Fruit fly (Drosophila melanogaster) whole organism, wandering third instar larva: Measurements from ENCODE around the gene CG15643.

Experiments
- Abd-B ChIP-seq: fragments of >200 bp; optimal IDR thresholded peaks from 2 replicates; lab custom pipeline; 2017; ENCODE audit warnings: missing biosample characterization, missing genetic modification characterization
- CG32264 ChIP-seq: fragments of 200-800 bp; sonication (Bioruptor generic); optimal IDR thresholded peaks from 2 replicates; lab custom pipeline; 2016; ENCODE audit warnings: missing biosample characterization, missing genetic modification characterization
- CG9705 ChIP-seq: fragments of 200-800 bp; sonication (Bioruptor generic); optimal IDR thresholded peaks from 2 replicates; lab custom pipeline; 2018; ENCODE audit warnings: missing biosample characterization, mild to moderate bottlenecking, missing genetic modification characterization
- CrebA ChIP-seq: fragments of 200-800 bp; sonication (Bioruptor generic); optimal IDR thresholded peaks from 2 replicates; lab custom pipeline; 2016; ENCODE audit warnings: missing biosample characterization, mild to moderate bottlenecking, missing genetic modification characterization, borderline replicate concordance
- Dfd ChIP-seq: fragments of >200 bp; optimal IDR thresholded peaks from 2 replicates; lab custom pipeline; 2017; ENCODE audit warnings: missing biosample characterization, missing genetic modification characterization
- Dif ChIP-seq: fragments of 200-275, 200-300 bp; sonication (Bioruptor generic); optimal IDR thresholded peaks from 2 replicates; lab custom pipeline; 2018; ENCODE audit warnings: missing biosample characterization, missing genetic modification characterization; ENCODE audit not compliant: partially characterized antibody
- GATAd ChIP-seq: sonication (Bioruptor generic); optimal IDR thresholded peaks from 2 replicates; lab custom pipeline; 2016; ENCODE audit warnings: missing biosample characterization, missing genetic modification characterization
- HLH106 ChIP-seq: fragments of 200-800 bp; optimal IDR thresholded peaks from 3 replicates; lab custom pipeline; 2019; ENCODE audit warnings: missing biosample characterization, mild to moderate bottlenecking, missing genetic modification characterization, moderate library complexity
- Hr78 ChIP-seq: fragments of >200 bp; optimal IDR thresholded peaks from 2 replicates; lab custom pipeline; 2017; ENCODE audit warnings: missing biosample characterization, missing genetic modification characterization
- Hr83 ChIP-seq: fragments of 200-300 bp; sonication (Bioruptor generic); optimal IDR thresholded peaks from 2 replicates; lab custom pipeline; 2016; ENCODE audit warnings: missing biosample characterization, mild to moderate bottlenecking, missing genetic modification characterization, moderate library complexity; ENCODE audit not compliant: poor library complexity, severe bottlenecking
- Jra ChIP-seq: sonication (Bioruptor generic); optimal IDR thresholded peaks from 2 replicates; lab custom pipeline; 2016; ENCODE audit warnings: missing biosample characterization, missing genetic modification characterization
- Mio ChIP-seq: sonication (Bioruptor generic); optimal IDR thresholded peaks from 2 replicates; lab custom pipeline; 2016; ENCODE audit warnings: missing biosample characterization, missing genetic modification characterization
- Myc ChIP-seq: fragments of >200 bp; optimal IDR thresholded peaks from 2 replicates; lab custom pipeline; 2017
- N ChIP-seq: fragments of >200 bp; optimal IDR thresholded peaks from 2 replicates; lab custom pipeline; 2018; ENCODE audit warnings: missing biosample characterization, missing external identifiers, missing genetic modification characterization
- OdsH ChIP-seq: fragments of 200-800 bp; sonication (Bioruptor generic); optimal IDR thresholded peaks from 2 replicates; lab custom pipeline; 2016; ENCODE audit warnings: missing biosample characterization, mild to moderate bottlenecking, missing genetic modification characterization
- Rel ChIP-seq, 2 experiments: fragments of 200-800 bp; sonication (Bioruptor generic) in 1 of 2; optimal IDR thresholded peaks; 2 replicates in 1 of 2; 3 replicates in 1 of 2; lab custom pipeline; 2016 to 2019; ENCODE audit warnings: mild to moderate bottlenecking in 2 of 2, missing biosample characterization in 2 of 2, missing genetic modification characterization in 2 of 2, moderate library complexity in 1 of 2
- Sp1 ChIP-seq: fragments of 200-800 bp; sonication (Bioruptor generic); optimal IDR thresholded peaks from 3 replicates; lab custom pipeline; 2019; ENCODE audit warnings: missing biosample characterization, mild to moderate bottlenecking, missing genetic modification characterization, moderate library complexity
- br ChIP-seq: fragments of 200-800 bp; sonication (Bioruptor generic); optimal IDR thresholded peaks from 2 replicates; lab custom pipeline; 2016; ENCODE audit warnings: missing biosample characterization, missing genetic modification characterization
- brk ChIP-seq: fragments of 200-800 bp; sonication (Bioruptor generic); optimal IDR thresholded peaks from 2 replicates; lab custom pipeline; 2016; ENCODE audit warnings: missing biosample characterization, mild to moderate bottlenecking, missing genetic modification characterization
- dl ChIP-seq, 2 experiments: fragments of 175-275, 200-275 bp in 1 of 2; fragments of 200-275 bp in 1 of 2; sonication (Bioruptor generic); optimal IDR thresholded peaks; lab custom pipeline; 2018; ENCODE audit warnings: mild to moderate bottlenecking in 2 of 2, missing biosample characterization in 2 of 2, missing genetic modification characterization in 2 of 2, moderate library complexity in 2 of 2; ENCODE audit not compliant: partially characterized antibody in 2 of 2, insufficient read depth in 1 of 2
- dmrt93B ChIP-seq: fragments of 200-800 bp; sonication (Bioruptor generic); optimal IDR thresholded peaks from 2 replicates; lab custom pipeline; 2018; ENCODE audit warnings: missing biosample characterization, mild to moderate bottlenecking, missing genetic modification characterization
- dsf ChIP-seq: sonication (Bioruptor generic); optimal IDR thresholded peaks from 2 replicates; lab custom pipeline; 2016; ENCODE audit warnings: missing biosample characterization, missing genetic modification characterization, borderline replicate concordance
- ey ChIP-seq: fragments of 200-800 bp; sonication (Bioruptor generic); optimal IDR thresholded peaks from 2 replicates; lab custom pipeline; 2016; ENCODE audit warnings: missing biosample characterization, missing genetic modification characterization
- foxo ChIP-seq, 2 experiments: fragments of 200-800 bp; sonication (Bioruptor generic); optimal IDR thresholded peaks; 2 replicates in 1 of 2; 3 replicates in 1 of 2; lab custom pipeline; 2016 to 2017; ENCODE audit warnings: missing biosample characterization in 2 of 2, missing genetic modification characterization in 2 of 2
- fru ChIP-seq: fragments of 200-800 bp; sonication (Bioruptor generic); optimal IDR thresholded peaks from 3 replicates; lab custom pipeline; 2016; ENCODE audit warnings: missing biosample characterization, mild to moderate bottlenecking, missing genetic modification characterization
- h ChIP-seq: fragments of 200-800 bp; sonication (Bioruptor generic); optimal IDR thresholded peaks from 3 replicates; lab custom pipeline; 2016; ENCODE audit warnings: missing biosample characterization, mild to moderate bottlenecking, missing genetic modification characterization
- jim ChIP-seq: fragments of 175-275, 200-325 bp; sonication (Bioruptor generic); optimal IDR thresholded peaks from 2 replicates; lab custom pipeline; 2016; ENCODE audit warnings: missing biosample characterization, mild to moderate bottlenecking, missing genetic modification characterization
- lola ChIP-seq: fragments of >200 bp; optimal IDR thresholded peaks from 2 replicates; lab custom pipeline; 2017; ENCODE audit warnings: missing biosample characterization, missing genetic modification characterization
- psq ChIP-seq: fragments of 200-800 bp; sonication (Bioruptor generic); optimal IDR thresholded peaks from 3 replicates; lab custom pipeline; 2017; ENCODE audit warnings: missing biosample characterization, mild to moderate bottlenecking, missing genetic modification characterization, moderate library complexity
- sage ChIP-seq: fragments of 200-800 bp; sonication (Bioruptor generic); optimal IDR thresholded peaks from 2 replicates; lab custom pipeline; 2016; ENCODE audit warnings: missing biosample characterization, mild to moderate bottlenecking, missing genetic modification characterization
- sv ChIP-seq: fragments of 200-800 bp; sonication (Bioruptor generic); optimal IDR thresholded peaks from 3 replicates; lab custom pipeline; 2016; ENCODE audit warnings: missing biosample characterization, missing genetic modification characterization
- tai ChIP-seq: sonication (Bioruptor generic); optimal IDR thresholded peaks from 2 replicates; lab custom pipeline; 2016; ENCODE audit warnings: missing biosample characterization, missing genetic modification characterization
- usp ChIP-seq: fragments of >200 bp; optimal IDR thresholded peaks from 2 replicates; lab custom pipeline; 2017; ENCODE audit warnings: missing biosample characterization, missing genetic modification characterization
- woc ChIP-seq: sonication (Bioruptor generic); optimal IDR thresholded peaks from 2 replicates; lab custom pipeline; 2016; ENCODE audit warnings: missing biosample characterization, mild to moderate bottlenecking, missing genetic modification characterization

Gene CG15643

dm6 chrX:15545467-15546197 lies 26.3 kb downstream of the CG15643 start:
- no peak for TF ChIP-seq dsf (GFP tag; lab: Kevin White, UChicago)
- TF ChIP-seq CrebA = no peak
- TF ChIP-seq GATAd (GFP tag; lab: Kevin White, UChicago) = no peak
- TF ChIP-seq ey (GFP tag; lab: Kevin White, UChicago) = no peak
- TF ChIP-seq psq (GFP tag; lab: Kevin White, UChicago) = peak; percentile 1
- TF ChIP-seq Hr83 (GFP tag; lab: Kevin White, UChicago) = no peak
- TF ChIP-seq sage (GFP tag; lab: Kevin White, UChicago) = no peak
- no peak for TF ChIP-seq Mio (GFP tag; lab: Kevin White, UChicago)
- TF ChIP-seq Rel (GFP tag; optimal IDR thresholded peaks at IDR 0.05; lab: Kevin White, UChicago) = no peak
- peak; percentile 76 for TF ChIP-seq Rel (tag; optimal IDR thresholded peaks at IDR 0.05; lab: Kevin White, UChicago)

DNA sequence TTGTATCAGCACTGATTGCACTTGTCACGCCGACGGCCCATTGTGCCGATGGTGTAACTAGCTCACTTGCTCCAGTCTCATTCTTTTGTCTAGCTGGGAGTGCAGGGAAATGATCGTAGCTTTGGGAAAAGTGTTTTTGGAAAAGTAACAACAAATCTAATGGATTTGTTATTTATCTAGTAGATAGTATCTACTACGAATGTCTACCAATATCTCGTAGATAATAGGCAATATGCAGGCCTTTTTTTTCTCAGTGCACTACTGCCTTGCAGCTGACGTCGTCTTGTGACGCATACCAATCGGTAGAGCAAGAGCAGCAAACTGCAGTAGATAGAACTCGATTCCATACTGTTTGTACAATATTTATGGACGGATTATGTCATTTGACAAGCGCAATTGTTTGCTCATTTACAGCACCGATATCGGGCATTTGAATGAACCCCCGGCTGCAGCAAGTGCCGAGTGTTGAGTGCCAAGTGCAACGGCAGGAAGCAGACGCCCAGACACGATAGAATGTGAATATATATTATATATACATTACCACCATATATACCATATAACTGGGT lies 28.4 kb downstream of the CG15643 start:
- TF ChIP-seq Abd-B (GFP tag; lab: Kevin White, UChicago) (no peak), psq (GFP tag; lab: Kevin White, UChicago) (no peak), Rel (GFP tag; optimal IDR thresholded peaks at IDR 0.05; lab: Kevin White, UChicago) (no peak), Rel (tag; optimal IDR thresholded peaks at IDR 0.05; lab: Kevin White, UChicago) (no peak), lola (no peak), brk (GFP tag; lab: Kevin White, UChicago) (no peak), h (GFP tag; lab: Kevin White, UChicago) (no peak), CrebA (no peak), usp (no peak), CG9705 (no peak), foxo (GFP tag; optimal IDR thresholded peaks at IDR 0.05; lab: Kevin White, UChicago) (no peak), GATAd (GFP tag; lab: Kevin White, UChicago) (no peak), Hr78 (GFP tag; lab: Kevin White, UChicago) (no peak), woc (GFP tag; lab: Kevin White, UChicago) (no peak), dl (GFP tag; optimal IDR thresholded peaks at IDR 0.05; lab: Kevin White, UChicago; ENCODE audit: insufficient read depth in 1 of 2, partially characterized antibody in 2 of 2) (no peak), sv (GFP tag; lab: Kevin White, UChicago) (no peak), dsf (GFP tag; lab: Kevin White, UChicago) (no peak), CG32264 (GFP tag; lab: Kevin White, UChicago) (no peak), Sp1 (no peak), tai (GFP tag; lab: Kevin White, UChicago) (no peak), Jra (GFP tag; lab: Kevin White, UChicago) (no peak)

- TF ChIP-seq usp = no peak
- TF ChIP-seq foxo (GFP tag; optimal IDR thresholded peaks at IDR 0.05; lab: Kevin White, UChicago) = peak in 1 of 2 experiments; percentile 24
- TF ChIP-seq fru = peak; percentile 16
- no peak for TF ChIP-seq Rel (GFP tag; optimal IDR thresholded peaks at IDR 0.05; lab: Kevin White, UChicago)
- peak; percentile 15 for TF ChIP-seq Rel (tag; optimal IDR thresholded peaks at IDR 0.05; lab: Kevin White, UChicago)
- peak; percentile 27 for TF ChIP-seq HLH106
- TF ChIP-seq h (GFP tag; lab: Kevin White, UChicago) = peak; percentile 9
- no peak for TF ChIP-seq Abd-B (GFP tag; lab: Kevin White, UChicago)
- no peak for TF ChIP-seq dl (GFP tag; optimal IDR thresholded peaks at IDR 0.05; lab: Kevin White, UChicago; ENCODE audit: insufficient read depth in 1 of 2, partially characterized antibody in 2 of 2)
- TF ChIP-seq dsf (GFP tag; lab: Kevin White, UChicago) = no peak
- no peak for TF ChIP-seq Hr83 (GFP tag; lab: Kevin White, UChicago)
Observed at dm6 chrX:15539856-15540488, 32.0 kb downstream of the CG15643 start.

DNA sequence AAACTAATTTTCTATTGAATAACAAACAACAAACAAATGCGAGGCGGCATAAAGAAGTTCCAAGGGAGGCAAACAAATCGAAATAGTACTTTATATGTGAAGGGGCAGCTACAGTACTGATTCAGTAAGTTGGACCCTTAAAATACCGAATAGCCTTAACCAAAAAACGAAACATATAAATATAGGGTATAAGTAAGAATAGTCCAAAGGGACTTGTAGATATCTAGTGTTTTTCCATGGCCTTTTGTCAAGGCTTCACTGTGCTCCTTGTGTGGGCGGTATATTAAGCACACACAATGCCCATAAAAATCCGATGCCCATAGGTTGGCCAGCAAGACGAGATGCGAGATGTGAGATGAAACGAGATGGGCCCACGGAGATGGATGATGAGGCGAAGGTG lies 39.9 kb downstream of the CG15643 start:
- no peak for TF ChIP-seq tai (GFP tag; lab: Kevin White, UChicago)
- peak in 1 of 2 experiments; percentile 19 for TF ChIP-seq foxo (GFP tag; optimal IDR thresholded peaks at IDR 0.05; lab: Kevin White, UChicago)
- peak; percentile 8 for TF ChIP-seq ey (GFP tag; lab: Kevin White, UChicago)

dm6 chrX:15530369-15530768 lies 41.6 kb downstream of the CG15643 start:
- TF ChIP-seq br = no peak
- no peak for TF ChIP-seq N
- TF ChIP-seq HLH106 = peak; percentile 70
- peak; percentile 2 for TF ChIP-seq dmrt93B (GFP tag; lab: Kevin White, UChicago)
- TF ChIP-seq Myc (lab: Kevin White, UChicago) = no peak
- TF ChIP-seq Abd-B (GFP tag; lab: Kevin White, UChicago) = no peak
- no peak for TF ChIP-seq Jra (GFP tag; lab: Kevin White, UChicago)
- peak; percentile 44 for TF ChIP-seq psq (GFP tag; lab: Kevin White, UChicago)
- peak; percentile 3 for TF ChIP-seq OdsH (GFP tag; lab: Kevin White, UChicago)
- no peak for TF ChIP-seq Dif
- no peak for TF ChIP-seq Hr83 (GFP tag; lab: Kevin White, UChicago)
- TF ChIP-seq Hr78 (GFP tag; lab: Kevin White, UChicago) = no peak
- TF ChIP-seq sage (GFP tag; lab: Kevin White, UChicago) = no peak
- TF ChIP-seq brk (GFP tag; lab: Kevin White, UChicago) = no peak
- no peak for TF ChIP-seq tai (GFP tag; lab: Kevin White, UChicago)
- TF ChIP-seq dl (GFP tag; optimal IDR thresholded peaks at IDR 0.05; lab: Kevin White, UChicago; ENCODE audit: insufficient read depth in 1 of 2, partially characterized antibody in 2 of 2) = no peak
- TF ChIP-seq Dfd (GFP tag; lab: Kevin White, UChicago) = no peak
- no peak for TF ChIP-seq usp
- TF ChIP-seq jim (GFP tag; lab: Kevin White, UChicago) = no peak
- no peak for TF ChIP-seq CrebA
- no peak for TF ChIP-seq Rel (GFP tag; optimal IDR thresholded peaks at IDR 0.05; lab: Kevin White, UChicago)
- no peak for TF ChIP-seq Rel (tag; optimal IDR thresholded peaks at IDR 0.05; lab: Kevin White, UChicago)
